Worm (Caenorhabditis elegans): ENCODE measurements around the gene pmt-1.

pmt-1 gene

DNA sequence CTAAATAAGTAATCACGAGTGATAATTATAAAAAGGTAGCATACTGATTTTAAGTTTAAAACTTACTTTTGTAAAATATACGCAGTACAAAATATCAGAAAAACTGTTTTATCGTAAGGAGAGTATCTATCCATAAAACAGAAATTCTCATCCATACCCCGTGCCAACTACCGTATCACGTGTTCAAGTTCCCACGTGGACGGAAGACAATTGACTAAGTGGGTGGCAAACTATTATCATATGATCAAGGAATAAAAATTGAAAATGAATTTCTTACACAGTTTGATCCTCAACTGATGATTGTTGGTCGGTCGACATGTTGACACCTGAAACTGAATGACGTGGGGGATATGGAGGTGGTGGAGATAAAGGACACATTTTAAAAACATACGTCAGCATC is at the start of gene pmt-1:
pmt-1 (minus strand) TSS at position 332 of the 400 bp plus-strand sequence.
- no peak for TF ChIP-seq flt-1 (GFP tag; IDR thresholded peaks at IDR 0.05)
- no peak for TF ChIP-seq med-1 (GFP tag; optimal IDR thresholded peaks at IDR 0.05; ENCODE audit: insufficient read depth)
- no peak for TF ChIP-seq tab-1 (GFP tag; IDR thresholded peaks at IDR 0.05)
- TF ChIP-seq ztf-29 (GFP tag; IDR thresholded peaks at IDR 0.05) = no peak
- no peak for TF ChIP-seq ztf-23 (GFP tag; IDR thresholded peaks at IDR 0.05)
- no peak for TF ChIP-seq ref-1 (GFP tag; conservative IDR thresholded peaks at IDR 0.05)
- no peak for TF ChIP-seq klf-2 (GFP tag; conservative IDR thresholded peaks at IDR 0.05)
- no peak for TF ChIP-seq cog-1 (tag; optimal IDR thresholded peaks at IDR 0.05)
- no peak for TF ChIP-seq T22C8.4 (GFP tag; IDR thresholded peaks at IDR 0.05)

DNA sequence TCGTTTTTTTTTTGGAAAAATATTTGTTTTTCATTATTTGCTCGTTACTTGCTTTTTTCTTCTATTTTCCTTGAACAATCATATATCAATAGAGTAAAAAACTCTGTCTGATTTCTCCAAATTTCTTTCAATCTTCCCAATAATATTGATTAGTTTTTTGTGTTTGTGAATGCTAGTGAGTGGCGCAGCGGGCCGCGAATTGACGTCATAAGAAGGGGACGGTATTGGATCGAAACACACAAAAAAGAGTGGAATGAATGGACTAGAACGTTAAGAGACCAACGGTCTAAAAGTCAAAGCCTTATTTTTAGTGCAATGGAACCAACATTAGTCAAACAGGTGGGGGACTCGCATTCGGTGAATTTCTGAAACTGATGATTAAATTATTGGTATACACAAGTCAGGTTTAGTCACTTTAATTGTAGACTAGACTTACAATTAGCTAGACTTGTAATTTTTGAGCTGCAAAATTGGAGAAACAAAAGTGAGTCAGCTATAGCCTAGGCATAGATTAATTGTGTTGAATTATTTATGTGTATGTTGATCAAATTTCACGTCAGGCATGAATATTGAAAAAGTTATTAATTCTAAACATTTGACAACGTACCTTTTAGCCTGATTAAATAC is 49.5 kb upstream of the pmt-1 start:
- TF ChIP-seq T22C8.4 (GFP tag; IDR thresholded peaks at IDR 0.05) = 0 out of 2 replicates have a peak, but pooled peaks have one; percentile 46
- no peak for TF ChIP-seq ztf-23 (GFP tag; IDR thresholded peaks at IDR 0.05)

DNA sequence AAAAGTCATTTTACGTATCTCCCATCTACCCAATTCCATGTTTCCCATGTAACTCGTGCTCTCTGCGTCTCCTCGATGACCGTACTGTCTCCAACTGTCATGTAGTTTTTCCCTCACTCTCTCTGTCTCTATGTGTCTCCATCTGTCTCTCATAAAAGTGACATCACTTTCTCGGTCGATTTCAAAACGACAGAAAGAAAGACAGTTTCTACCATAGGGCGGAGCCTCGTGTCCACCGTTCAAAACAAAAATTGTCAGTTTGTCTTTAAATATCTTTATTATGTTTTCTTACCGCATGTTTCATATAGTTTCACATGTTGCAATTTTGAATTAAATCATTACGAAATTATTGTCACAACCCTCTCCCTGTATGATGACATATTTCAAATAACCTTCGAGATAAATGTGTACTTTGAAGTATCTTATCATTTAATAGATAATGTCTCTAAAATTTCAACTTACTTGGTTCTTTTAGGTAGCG is 47.9 kb upstream of the pmt-1 start:
- 0 out of 2 replicates have a peak, but pooled peaks have one; percentile 20 for TF ChIP-seq flt-1 (GFP tag; IDR thresholded peaks at IDR 0.05)
- peak; percentile 53 for TF ChIP-seq cog-1 (tag; optimal IDR thresholded peaks at IDR 0.05)
- no peak for TF ChIP-seq ztf-23 (GFP tag; IDR thresholded peaks at IDR 0.05)

DNA sequence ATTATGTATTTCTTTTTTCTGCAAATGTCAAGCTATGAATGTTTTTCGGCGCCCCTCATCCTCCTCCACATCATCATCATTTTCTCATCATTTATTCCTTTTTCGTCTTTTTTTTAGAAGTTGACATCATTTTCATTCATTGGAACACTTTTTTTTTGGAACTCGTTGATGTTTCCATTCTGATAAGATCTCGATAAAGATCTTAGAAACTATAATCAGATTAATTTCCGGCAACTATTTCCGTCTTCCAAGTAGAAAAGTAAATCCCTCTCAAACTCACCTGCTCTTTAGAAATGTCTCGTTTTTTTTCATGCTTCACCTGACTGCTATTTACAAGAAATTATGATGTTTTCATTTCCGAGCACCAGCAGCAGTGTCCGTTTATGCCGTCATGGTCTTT is 46.6 kb upstream of the pmt-1 start:
- TF ChIP-seq klf-2 (GFP tag; conservative IDR thresholded peaks at IDR 0.05) (no peak), flt-1 (GFP tag; IDR thresholded peaks at IDR 0.05) (no peak), ztf-23 (GFP tag; IDR thresholded peaks at IDR 0.05) (no peak), tab-1 (GFP tag; IDR thresholded peaks at IDR 0.05) (no peak), med-1 (GFP tag; optimal IDR thresholded peaks at IDR 0.05; ENCODE audit: insufficient read depth) (no peak), ref-1 (GFP tag; conservative IDR thresholded peaks at IDR 0.05) (no peak), ztf-29 (GFP tag; IDR thresholded peaks at IDR 0.05) (no peak), cog-1 (tag; optimal IDR thresholded peaks at IDR 0.05) (no peak), T22C8.4 (GFP tag; IDR thresholded peaks at IDR 0.05) (no peak)

DNA sequence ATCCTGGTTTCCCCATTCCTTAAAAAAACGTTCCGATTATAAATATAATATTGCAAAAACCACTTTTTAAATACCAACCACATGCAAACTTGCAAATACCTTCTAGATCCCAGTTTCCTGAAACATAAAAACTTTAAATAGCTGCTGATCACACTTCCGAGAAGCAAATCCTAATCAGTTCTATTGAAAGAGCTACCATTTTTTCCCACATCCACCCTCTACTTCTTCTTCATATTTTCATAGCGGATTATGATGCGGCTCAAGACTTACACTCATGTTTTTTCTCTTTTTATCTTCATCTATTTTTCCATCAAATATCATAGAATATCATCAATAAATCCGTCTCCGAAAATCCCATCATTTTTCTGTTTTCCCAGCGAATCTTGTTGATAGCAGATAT is 44.6 kb upstream of the pmt-1 start:
- no peak for TF ChIP-seq cog-1 (tag; optimal IDR thresholded peaks at IDR 0.05)

DNA sequence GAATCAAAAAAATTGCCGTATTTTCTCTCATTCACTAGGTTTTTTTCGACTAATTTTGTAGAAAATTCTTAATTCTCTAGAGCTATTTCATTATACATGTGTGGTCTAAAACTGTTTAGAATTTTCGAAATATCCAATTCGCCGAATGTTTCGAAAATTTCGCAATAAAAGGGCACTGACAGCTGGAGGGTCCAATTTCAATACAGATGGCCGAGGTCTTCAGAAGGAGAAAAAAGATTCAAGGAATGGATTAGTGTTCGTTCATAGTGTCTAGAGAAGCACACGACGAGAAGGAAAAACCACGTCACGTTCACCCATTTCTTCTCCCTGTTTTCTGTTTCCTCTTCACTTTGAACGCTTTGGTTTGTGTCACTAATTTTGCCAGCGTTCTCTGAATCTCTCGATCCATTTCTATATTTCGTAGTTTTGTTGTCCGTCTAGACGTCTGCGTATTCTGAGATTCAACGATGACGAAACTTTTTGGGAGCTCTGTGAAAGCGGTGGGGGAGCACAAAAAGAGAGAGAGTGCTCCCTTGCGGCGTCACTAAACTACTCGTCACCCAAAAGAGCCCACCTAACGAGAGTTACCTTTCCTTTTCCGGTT is 43.8 kb upstream of the pmt-1 start:
- peak; percentile 0 for TF ChIP-seq cog-1 (tag; optimal IDR thresholded peaks at IDR 0.05)
- TF ChIP-seq tab-1 (GFP tag; IDR thresholded peaks at IDR 0.05) = no peak
- TF ChIP-seq klf-2 (GFP tag; conservative IDR thresholded peaks at IDR 0.05) = no peak
- 0 out of 2 replicates have a peak, but pooled peaks have one; percentile 19 for TF ChIP-seq flt-1 (GFP tag; IDR thresholded peaks at IDR 0.05)
- no peak for TF ChIP-seq ref-1 (GFP tag; conservative IDR thresholded peaks at IDR 0.05)

DNA sequence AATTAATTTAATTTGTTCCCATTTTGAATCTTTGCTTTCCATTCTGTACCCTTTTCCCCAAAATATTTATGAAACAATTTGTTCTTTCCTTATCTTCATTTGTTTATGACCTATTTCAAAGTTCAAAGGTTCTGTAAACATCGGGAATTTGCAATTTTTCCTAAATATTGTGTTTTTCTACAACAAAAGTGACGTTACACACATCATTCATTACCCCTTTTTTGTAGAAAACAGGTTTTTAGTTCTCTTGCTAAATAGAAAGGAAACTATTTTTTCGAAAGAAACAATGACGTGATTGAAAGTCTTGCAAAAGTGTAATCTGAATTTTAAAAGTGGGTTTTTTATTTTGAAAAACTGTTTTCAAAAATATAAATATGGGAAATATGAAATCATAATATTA is 42.3 kb upstream of the pmt-1 start:
- TF ChIP-seq T22C8.4 (GFP tag; IDR thresholded peaks at IDR 0.05) (no peak), med-1 (GFP tag; optimal IDR thresholded peaks at IDR 0.05; ENCODE audit: insufficient read depth) (no peak), flt-1 (GFP tag; IDR thresholded peaks at IDR 0.05) (no peak), ref-1 (GFP tag; conservative IDR thresholded peaks at IDR 0.05) (no peak), ztf-29 (GFP tag; IDR thresholded peaks at IDR 0.05) (no peak), cog-1 (tag; optimal IDR thresholded peaks at IDR 0.05) (no peak), klf-2 (GFP tag; conservative IDR thresholded peaks at IDR 0.05) (no peak), tab-1 (GFP tag; IDR thresholded peaks at IDR 0.05) (no peak), ztf-23 (GFP tag; IDR thresholded peaks at IDR 0.05) (no peak)

DNA sequence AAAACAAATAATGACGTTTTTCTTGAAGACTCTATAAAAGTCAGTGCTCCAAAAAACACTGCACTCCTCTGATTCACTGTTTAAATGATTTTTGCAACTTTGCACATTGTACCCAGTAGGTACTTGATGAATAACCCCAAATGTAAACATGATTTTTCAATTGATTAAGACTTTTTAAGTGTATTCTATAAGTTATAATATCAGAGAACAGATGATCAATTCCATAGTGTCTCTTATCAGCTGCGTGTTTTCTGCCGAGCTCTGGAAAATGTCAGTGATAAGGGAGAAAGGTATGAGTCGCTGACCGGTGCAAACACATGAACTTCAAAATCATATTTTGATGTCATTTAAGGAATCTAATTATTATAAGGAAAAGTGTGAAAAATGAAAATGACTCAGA is 41.5 kb upstream of the pmt-1 start:
- TF ChIP-seq med-1 (GFP tag; optimal IDR thresholded peaks at IDR 0.05; ENCODE audit: insufficient read depth) (no peak), flt-1 (GFP tag; IDR thresholded peaks at IDR 0.05) (no peak), ref-1 (GFP tag; conservative IDR thresholded peaks at IDR 0.05) (no peak), tab-1 (GFP tag; IDR thresholded peaks at IDR 0.05) (no peak), cog-1 (tag; optimal IDR thresholded peaks at IDR 0.05) (no peak), klf-2 (GFP tag; conservative IDR thresholded peaks at IDR 0.05) (no peak), ztf-23 (GFP tag; IDR thresholded peaks at IDR 0.05) (no peak), ztf-29 (GFP tag; IDR thresholded peaks at IDR 0.05) (no peak), T22C8.4 (GFP tag; IDR thresholded peaks at IDR 0.05) (no peak)

DNA sequence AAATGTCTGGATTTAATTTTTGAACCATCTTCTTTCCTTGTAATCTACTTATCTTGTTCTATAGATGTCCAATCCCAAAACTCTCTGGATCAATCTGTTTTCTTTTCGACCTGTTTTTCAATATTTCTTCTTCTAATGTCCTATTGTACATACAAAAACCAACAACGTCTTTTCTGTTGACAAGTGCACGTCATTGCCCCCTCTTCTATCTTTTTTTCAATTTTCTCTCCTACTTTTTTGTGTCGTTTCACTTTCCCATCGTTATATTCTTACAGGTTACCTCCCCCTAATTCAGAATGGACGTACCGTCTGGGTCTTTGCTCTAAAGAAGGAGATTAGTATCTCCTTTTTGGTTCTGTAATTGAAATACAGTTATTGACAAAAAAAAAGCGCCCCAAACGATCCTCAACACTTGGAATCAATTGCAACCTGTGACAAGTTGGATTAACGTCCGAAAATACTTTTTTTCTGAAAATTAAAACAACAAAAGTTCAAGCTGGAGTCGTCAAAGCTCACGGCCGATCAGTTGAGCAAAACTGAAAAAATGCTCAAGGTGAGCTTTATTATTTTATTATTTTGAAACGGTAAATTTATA is 40.5 kb upstream of the pmt-1 start, which contains the start of gene vhp-1:
vhp-1 (plus strand) TSS at position 545 of the 595 bp plus-strand sequence.
- TF ChIP-seq ref-1 (GFP tag; conservative IDR thresholded peaks at IDR 0.05) = no peak
- no peak for TF ChIP-seq klf-2 (GFP tag; conservative IDR thresholded peaks at IDR 0.05)
- no peak for TF ChIP-seq tab-1 (GFP tag; IDR thresholded peaks at IDR 0.05)
- no peak for TF ChIP-seq med-1 (GFP tag; optimal IDR thresholded peaks at IDR 0.05; ENCODE audit: insufficient read depth)
- TF ChIP-seq flt-1 (GFP tag; IDR thresholded peaks at IDR 0.05) = no peak
- no peak for TF ChIP-seq ztf-29 (GFP tag; IDR thresholded peaks at IDR 0.05)
- no peak for TF ChIP-seq ztf-23 (GFP tag; IDR thresholded peaks at IDR 0.05)
- TF ChIP-seq cog-1 (tag; optimal IDR thresholded peaks at IDR 0.05) = no peak

DNA sequence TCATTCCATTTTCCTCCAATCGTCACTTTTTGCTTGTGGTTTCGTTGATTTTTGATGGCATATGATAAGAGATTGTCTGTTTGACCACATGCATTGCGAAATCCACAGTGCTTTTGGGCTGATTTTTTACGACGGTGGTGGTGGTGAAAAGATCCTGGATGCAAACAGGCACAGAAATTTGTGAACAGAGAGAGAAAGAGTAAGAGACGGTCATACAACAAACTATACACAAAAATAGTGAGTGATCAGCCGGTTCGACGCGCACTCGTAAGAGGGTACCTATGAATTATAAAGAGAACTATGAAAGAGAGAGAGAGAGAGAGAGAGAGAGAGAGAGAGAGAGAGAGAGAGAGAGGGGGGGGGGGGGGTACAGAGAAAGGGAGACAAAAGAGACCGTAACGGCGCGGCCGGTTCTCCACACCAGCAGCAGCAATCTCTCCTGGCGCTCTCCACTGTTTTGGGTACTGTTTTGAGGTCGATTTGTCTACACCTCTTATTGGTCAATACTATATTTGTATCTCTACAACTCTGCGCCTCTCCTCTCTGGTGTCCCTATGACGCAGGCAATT is 39.5 kb upstream of the pmt-1 start:
- TF ChIP-seq ztf-23 (GFP tag; IDR thresholded peaks at IDR 0.05) = no peak
- TF ChIP-seq cog-1 (tag; optimal IDR thresholded peaks at IDR 0.05) = peak; percentile 6
- TF ChIP-seq tab-1 (GFP tag; IDR thresholded peaks at IDR 0.05) = no peak
